Worm (Caenorhabditis elegans) whole organism, L4/young adult: ENCODE results near the gene B0403.6.

Experiments used
- W03F9.2 ChIP-seq: fragments of 150-350 bp; optimal IDR thresholded peaks from 2 replicates; lab custom pipeline; 2014; ENCODE audit warnings: missing biosample characterization, missing genetic modification characterization
- dao-5 ChIP-seq: sonication (generic microtip); optimal IDR thresholded peaks from 2 replicates; lab custom pipeline; 2016; ENCODE audit warnings: missing genotype, missing genetic modification characterization, moderate library complexity, missing compliant biosample characterization
- him-1 ChIP-seq: sonication (generic microtip); optimal IDR thresholded peaks from 2 replicates; lab custom pipeline; 2016; ENCODE audit warnings: missing genotype, missing genetic modification reagents, missing genetic modification characterization, missing compliant biosample characterization

DNA sequence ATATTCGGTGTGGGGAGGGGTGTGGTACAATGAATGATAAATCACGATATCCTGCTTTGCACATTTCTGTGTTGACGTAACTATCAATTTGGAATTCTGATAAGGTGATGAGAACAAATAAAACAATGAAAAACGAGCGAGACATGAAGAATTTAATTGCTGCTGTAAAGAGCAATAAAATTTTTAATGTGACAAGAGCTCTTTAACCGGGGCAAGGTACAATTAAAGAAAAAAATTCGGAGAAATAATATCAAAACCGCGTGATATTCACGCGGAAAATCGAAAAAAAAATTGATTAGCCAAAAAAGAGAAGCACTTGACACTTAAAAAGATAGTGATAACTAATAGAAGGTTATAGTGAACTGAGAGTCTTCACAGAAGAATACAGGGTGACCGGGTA is 13.9 kb downstream of the B0403.6 start:
- TF ChIP-seq him-1 (tag; lab: Kevin White, UChicago) (no peak), W03F9.2 (tag; lab: Kevin White, UChicago) (no peak), dao-5 (tag; lab: Kevin White, UChicago) (no peak)
